Worm (Caenorhabditis elegans) whole organism, young adult: ENCODE results near the gene chpf-1.
A peak's percentile ranks its signal among the peaks of the same experiment; 100 is the strongest.

Experiments
- B0019.2 ChIP-seq: fragments of 200-800 bp; sonication (Bioruptor generic); conservative IDR thresholded peaks from 2 replicates; pipeline ENCODE4 v1.3.6; 2022; ENCODE audit warnings: missing genetic modification reagents, missing genetic modification characterization, missing compliant biosample characterization
- B0336.3 ChIP-seq: fragments of 200-800 bp; sonication (Bioruptor generic); IDR thresholded peaks from 2 replicates; pipeline ENCODE4 v1.3.6; 2022; ENCODE audit warnings: missing genetic modification characterization, missing compliant biosample characterization
- F10E7.11 ChIP-seq: sonication (generic microtip); optimal IDR thresholded peaks from 2 replicates; lab custom pipeline; 2017; ENCODE audit warnings: mild to moderate bottlenecking, missing genetic modification characterization, moderate library complexity, missing compliant biosample characterization
- F23B12.7 ChIP-seq: sonication (generic microtip); optimal IDR thresholded peaks from 2 replicates; lab custom pipeline; 2017; ENCODE audit warnings: missing genetic modification characterization, mild to moderate bottlenecking, missing compliant biosample characterization, antibody characterized with exemption, moderate library complexity; ENCODE audit not compliant: insufficient read depth
- F37B4.10 ChIP-seq: fragments of 200-800 bp; sonication (Bioruptor generic); IDR thresholded peaks from 2 replicates; pipeline ENCODE4 v1.3.6; 2022; ENCODE audit warnings: missing genetic modification characterization, missing compliant biosample characterization
- F57C9.4 ChIP-seq: sonication (generic microtip); optimal IDR thresholded peaks from 2 replicates; lab custom pipeline; 2017; ENCODE audit warnings: mild to moderate bottlenecking, missing genetic modification characterization, missing compliant biosample characterization
- K11D2.4 ChIP-seq: fragments of 200-800 bp; sonication (Bioruptor generic); IDR thresholded peaks from 2 replicates; pipeline ENCODE4 v1.3.6; 2022; ENCODE audit warnings: missing genetic modification reagents, missing genetic modification characterization, missing compliant biosample characterization
- K12H6.12 ChIP-seq: fragments of 200-800 bp; sonication (Bioruptor generic); optimal IDR thresholded peaks from 2 replicates; lab custom pipeline; 2018; ENCODE audit warnings: mild to moderate bottlenecking, missing genetic modification characterization, missing compliant biosample characterization
- Y56A3A.18 ChIP-seq: fragments of 200-800 bp; sonication (Bioruptor generic); IDR thresholded peaks from 2 replicates; pipeline ENCODE4 v1.3.6; 2022; ENCODE audit warnings: missing genetic modification reagents, missing genetic modification characterization, missing compliant biosample characterization
- akir-1 ChIP-seq: fragments of 200-800 bp; sonication (Bioruptor generic); optimal IDR thresholded peaks from 2 replicates; lab custom pipeline; 2018; ENCODE audit warnings: mild to moderate bottlenecking, missing genetic modification characterization, moderate library complexity, missing compliant biosample characterization
- aptf-2 ChIP-seq: fragments of 200-800 bp; sonication (Bioruptor generic); conservative IDR thresholded peaks from 2 replicates; pipeline ENCODE4 v1.3.6; 2022; ENCODE audit warnings: missing genetic modification reagents, missing genetic modification characterization, missing compliant biosample characterization
- atf-7 ChIP-seq: sonication (generic microtip); optimal IDR thresholded peaks from 2 replicates; lab custom pipeline; 2017; ENCODE audit warnings: mild to moderate bottlenecking, missing genetic modification characterization, missing compliant biosample characterization
- athp-1 ChIP-seq: sonication (generic microtip); optimal IDR thresholded peaks from 2 replicates; lab custom pipeline; 2017; ENCODE audit warnings: mild to moderate bottlenecking, missing genetic modification characterization, missing compliant biosample characterization
- attf-6 ChIP-seq: fragments of 200-800 bp; sonication (Bioruptor generic); IDR thresholded peaks from 2 replicates; pipeline ENCODE4 v1.3.6; 2022; ENCODE audit warnings: missing genetic modification reagents, missing genetic modification characterization, missing compliant biosample characterization
- ccch-3 ChIP-seq: fragments of 200-800 bp; sonication (Bioruptor generic); optimal IDR thresholded peaks from 2 replicates; lab custom pipeline; 2018; ENCODE audit warnings: mild to moderate bottlenecking, missing genetic modification characterization, missing compliant biosample characterization
- ceh-100 ChIP-seq: fragments of 200-800 bp; sonication (Bioruptor generic); IDR thresholded peaks from 2 replicates; pipeline ENCODE4 v1.3.6; 2022; ENCODE audit warnings: missing genetic modification reagents, missing genetic modification characterization, missing compliant biosample characterization
- ceh-58 ChIP-seq: fragments of 200-800 bp; sonication (Bioruptor generic); IDR thresholded peaks from 2 replicates; pipeline ENCODE4 v1.3.6; 2022; ENCODE audit warnings: missing genetic modification characterization, missing compliant biosample characterization
- die-1 ChIP-seq: sonication (generic microtip); optimal IDR thresholded peaks from 2 replicates; lab custom pipeline; 2016; ENCODE audit warnings: missing genotype, mild to moderate bottlenecking, missing genetic modification characterization, missing compliant biosample characterization
- dox-1 ChIP-seq: fragments of 200-800 bp; sonication (Bioruptor generic); IDR thresholded peaks from 2 replicates; pipeline ENCODE4 v1.3.6; 2022; ENCODE audit warnings: missing genetic modification reagents, missing genetic modification characterization, missing compliant biosample characterization
- ets-4 ChIP-seq: fragments of 200-800 bp; sonication (Bioruptor generic); optimal IDR thresholded peaks from 2 replicates; lab custom pipeline; 2018; ENCODE audit warnings: mild to moderate bottlenecking, missing genetic modification characterization, missing compliant biosample characterization
- gei-17 ChIP-seq: fragments of 200-800 bp; sonication (Bioruptor generic); optimal IDR thresholded peaks from 2 replicates; lab custom pipeline; 2018; ENCODE audit warnings: mild to moderate bottlenecking, missing genetic modification characterization, missing compliant biosample characterization
- hmg-1.2 ChIP-seq: fragments of 200-800 bp; sonication (Bioruptor generic); IDR thresholded peaks from 2 replicates; pipeline ENCODE4 v1.3.6; 2022; ENCODE audit warnings: missing genetic modification reagents, missing genetic modification characterization, missing compliant biosample characterization
- hrde-1 ChIP-seq: sonication (generic microtip); optimal IDR thresholded peaks from 2 replicates; lab custom pipeline; 2016; ENCODE audit warnings: missing genetic modification characterization, mild to moderate bottlenecking, missing compliant biosample characterization, moderate library complexity, missing genotype, missing genetic modification reagents, borderline replicate concordance
- let-607 ChIP-seq, 2 experiments: fragments of 200-800 bp in 1 of 2; sonication (Bioruptor generic) in 1 of 2; sonication (generic microtip) in 1 of 2; optimal IDR thresholded peaks; 2 replicates each; lab custom pipeline; 2016 to 2018; ENCODE audit warnings: mild to moderate bottlenecking in 2 of 2, missing compliant biosample characterization in 2 of 2, missing genetic modification characterization in 2 of 2, moderate library complexity in 2 of 2, missing genotype in 1 of 2
- lin-54 ChIP-seq: fragments of 200-800 bp; sonication (Bioruptor generic); optimal IDR thresholded peaks from 2 replicates; lab custom pipeline; 2018; ENCODE audit warnings: mild to moderate bottlenecking, missing genetic modification characterization, missing compliant biosample characterization
- lsl-1 ChIP-seq: fragments of 200-800 bp; sonication (Bioruptor generic); optimal IDR thresholded peaks from 2 replicates; lab custom pipeline; 2018; ENCODE audit warnings: mild to moderate bottlenecking, missing genetic modification characterization, moderate library complexity, missing compliant biosample characterization
- madf-6 ChIP-seq: fragments of 200-800 bp; sonication (Bioruptor generic); IDR thresholded peaks from 2 replicates; pipeline ENCODE4 v1.3.6; 2022; ENCODE audit warnings: missing genetic modification reagents, missing genetic modification characterization, missing compliant biosample characterization
- madf-8 ChIP-seq: fragments of 200-800 bp; sonication (Bioruptor generic); conservative IDR thresholded peaks from 2 replicates; pipeline ENCODE4 v1.3.6; 2022; ENCODE audit warnings: missing genetic modification reagents, missing genetic modification characterization, missing compliant biosample characterization
- mcd-1 ChIP-seq: fragments of 200-800 bp; sonication (Bioruptor generic); IDR thresholded peaks from 2 replicates; pipeline ENCODE4 v1.3.6; 2022; ENCODE audit warnings: missing genetic modification reagents, missing genetic modification characterization, missing compliant biosample characterization
- mes-4 ChIP-seq: sonication (generic microtip); optimal IDR thresholded peaks from 2 replicates; lab custom pipeline; 2016; ENCODE audit warnings: missing genotype, missing genetic modification characterization, missing compliant biosample characterization
- nfyb-1 ChIP-seq: fragments of 200-800 bp; sonication (Bioruptor generic); IDR thresholded peaks from 2 replicates; pipeline ENCODE4 v1.3.6; 2022; ENCODE audit warnings: missing genetic modification reagents, missing genetic modification characterization, missing compliant biosample characterization
- pbrm-1 ChIP-seq: fragments of 200-800 bp; sonication (Bioruptor generic); IDR thresholded peaks from 2 replicates; pipeline ENCODE4 v1.3.6; 2022; ENCODE audit warnings: missing genetic modification reagents, missing genetic modification characterization, missing compliant biosample characterization
- rcor-1 ChIP-seq: fragments of 200-800 bp; sonication (Bioruptor generic); IDR thresholded peaks from 2 replicates; pipeline ENCODE4 v1.3.6; 2022; ENCODE audit warnings: missing genetic modification reagents, missing genetic modification characterization, missing compliant biosample characterization
- sdz-38 ChIP-seq: sonication (generic microtip); optimal IDR thresholded peaks from 2 replicates; lab custom pipeline; 2016; ENCODE audit warnings: missing genotype, missing genetic modification characterization, missing compliant biosample characterization
- tbp1 ChIP-seq: fragments of 200-800 bp; sonication (Bioruptor generic); optimal IDR thresholded peaks from 2 replicates; lab custom pipeline; 2018; ENCODE audit warnings: mild to moderate bottlenecking, missing genetic modification characterization, missing compliant biosample characterization
- tlf-1 ChIP-seq: fragments of 200-800 bp; sonication (Bioruptor generic); optimal IDR thresholded peaks from 2 replicates; lab custom pipeline; 2018; ENCODE audit warnings: mild to moderate bottlenecking, missing genetic modification characterization, missing compliant biosample characterization
- zfh-2 ChIP-seq: fragments of 200-800 bp; sonication (Bioruptor generic); conservative IDR thresholded peaks from 2 replicates; pipeline ENCODE4 v1.3.6; 2022; ENCODE audit warnings: missing genetic modification reagents, missing genetic modification characterization, missing compliant biosample characterization
- ztf-28 ChIP-seq: fragments of 200-800 bp; sonication (Bioruptor generic); IDR thresholded peaks from 2 replicates; pipeline ENCODE4 v1.3.6; 2022; ENCODE audit warnings: missing genetic modification reagents, missing genetic modification characterization, missing compliant biosample characterization
- ztf-3 ChIP-seq: fragments of 200-800 bp; sonication (Bioruptor generic); optimal IDR thresholded peaks from 2 replicates; lab custom pipeline; 2018; ENCODE audit warnings: mild to moderate bottlenecking, missing genetic modification characterization, missing compliant biosample characterization
- ztf-6 ChIP-seq: fragments of 200-800 bp; sonication (Bioruptor generic); IDR thresholded peaks from 2 replicates; pipeline ENCODE4 v1.3.6; 2022; ENCODE audit warnings: missing genetic modification reagents, missing genetic modification characterization, missing compliant biosample characterization

chpf-1 gene

DNA sequence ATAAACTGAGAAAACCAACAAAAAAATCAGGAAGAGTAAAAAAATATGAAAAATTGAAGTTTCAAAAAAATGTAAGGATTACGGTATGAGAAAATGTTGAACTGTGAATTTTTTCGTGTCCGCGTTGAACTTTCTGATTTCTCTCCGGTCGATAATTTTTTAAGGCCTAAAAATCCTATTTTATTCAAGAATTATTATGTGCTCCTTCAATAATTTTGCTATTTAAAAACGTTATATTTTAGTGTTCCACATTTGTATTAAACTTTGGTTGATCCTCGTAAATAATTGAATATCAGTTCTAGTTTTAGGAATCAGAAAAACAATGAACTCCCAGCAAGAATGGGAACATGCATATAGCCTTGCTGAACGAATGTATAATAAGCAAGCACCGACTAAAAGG lies 9.3 kb upstream of the chpf-1 start, which contains the start of gene hpo-40:
hpo-40 (plus strand) TSS at position 301 of the 400 bp plus-strand sequence.
- TF ChIP-seq F57C9.4 (no peak), lsl-1 (GFP tag; lab: Kevin White, UChicago) (peak; percentile 34)

ce11 chrV:10212027-10212426 lies 8.7 kb upstream of the chpf-1 start, which contains the start of gene zhit-3:
Gene zhit-3, minus strand, starts transcription at chrV:10212127.
- TF ChIP-seq B0336.3 (GFP tag; lab: Robert Waterston, UW): no peak
- no peak for TF ChIP-seq dox-1 (GFP tag; lab: Robert Waterston, UW)

ce11 chrV:10210244-10210643 lies 7.0 kb upstream of the chpf-1 start, which contains the start of gene tftc-3:
Gene tftc-3, minus strand, starts transcription at chrV:10210344.
- TF ChIP-seq F23B12.7 (tag; lab: Kevin White, UChicago) (no peak), zfh-2 (GFP tag; lab: Robert Waterston, UW) (no peak), ceh-100 (GFP tag; lab: Robert Waterston, UW) (no peak), ccch-3 (GFP tag; lab: Kevin White, UChicago) (no peak), let-607 (tag; optimal IDR thresholded peaks at IDR 0.05; lab: Kevin White, UChicago) (no peak)

- no peak for TF ChIP-seq lin-54 (GFP tag; lab: Kevin White, UChicago)
- 0 out of 2 replicates have a peak, but pooled peaks have one; percentile 24 for TF ChIP-seq madf-6 (GFP tag; lab: Robert Waterston, UW)
- peak; percentile 19 for TF ChIP-seq hrde-1 (tag; lab: Kevin White, UChicago)
- TF ChIP-seq, all 124 proteins: peak for 2
Measured at ce11 chrV:10206502-10206901, 3.2 kb upstream of the chpf-1 start, which contains the start of gene rpc-25. Gene rpc-25, minus strand, starts transcription at chrV:10206602.

DNA sequence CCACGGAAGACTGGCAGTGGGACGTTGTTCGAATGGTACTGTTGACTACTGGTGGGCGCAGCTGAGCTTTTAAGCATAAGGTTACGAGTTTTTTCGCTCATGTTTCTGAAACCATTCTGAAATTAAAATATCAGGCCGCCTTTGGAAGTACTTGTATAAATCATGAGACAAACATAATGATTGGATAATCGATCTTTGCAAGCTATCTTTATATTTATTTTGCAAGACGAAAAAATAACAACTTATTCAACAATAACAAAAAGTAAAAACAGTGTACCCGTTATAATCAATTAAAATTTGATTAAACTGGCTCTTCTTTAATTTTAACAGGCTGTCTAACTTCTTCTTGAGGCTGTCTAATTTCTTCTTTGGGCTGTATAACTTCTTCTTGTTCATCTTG lies 2.2 kb upstream of the chpf-1 start, which contains the start of gene ZK856.16:
ZK856.16 (minus strand) TSS at position 101 of the 400 bp plus-strand sequence.
- TF ChIP-seq rcor-1 (GFP tag; lab: Robert Waterston, UW) (no peak), K12H6.12 (tag; lab: Kevin White, UChicago) (no peak), aptf-2 (GFP tag; lab: Robert Waterston, UW) (no peak), atf-7 (no peak), akir-1 (GFP tag; lab: Kevin White, UChicago) (no peak), mcd-1 (GFP tag; lab: Robert Waterston, UW) (no peak), ceh-58 (GFP tag; lab: Robert Waterston, UW) (no peak), F10E7.11 (no peak), ztf-28 (GFP tag; lab: Robert Waterston, UW) (no peak), mes-4 (no peak), madf-8 (no peak), B0019.2 (no peak), pbrm-1 (GFP tag; lab: Robert Waterston, UW) (no peak), tbp1 (GFP tag; lab: Kevin White, UChicago) (no peak), athp-1 (no peak), ets-4 (no peak), ceh-100 (GFP tag; lab: Robert Waterston, UW) (no peak), nfyb-1 (GFP tag; lab: Robert Waterston, UW) (no peak), ztf-6 (no peak)

ce11 chrV:10204863-10205338 lies 1.6 kb upstream of the chpf-1 start, which contains the start of the genes ZK856.19 and ZK856.11:
Gene ZK856.19, minus strand, starts transcription at chrV:10204913.
Gene ZK856.11, minus strand, starts transcription at chrV:10204938.
- no peak for TF ChIP-seq athp-1
- no peak for TF ChIP-seq K11D2.4
- no peak for TF ChIP-seq ccch-3 (GFP tag; lab: Kevin White, UChicago)
- no peak for TF ChIP-seq F37B4.10 (GFP tag; lab: Robert Waterston, UW)
- TF ChIP-seq die-1: no peak
- TF ChIP-seq tlf-1 (GFP tag; lab: Kevin White, UChicago): no peak
- TF ChIP-seq attf-6 (GFP tag; lab: Robert Waterston, UW): no peak
- TF ChIP-seq sdz-38 (tag; lab: Kevin White, UChicago): no peak
- TF ChIP-seq ztf-3 (GFP tag; lab: Kevin White, UChicago): no peak
- TF ChIP-seq rcor-1 (GFP tag; lab: Robert Waterston, UW): no peak
- TF ChIP-seq Y56A3A.18 (GFP tag; lab: Robert Waterston, UW): no peak
- peak; percentile 32; the same call in 1 of the 2 replicates for TF ChIP-seq hmg-1.2 (GFP tag; lab: Robert Waterston, UW)
- no peak for TF ChIP-seq gei-17 (GFP tag; lab: Kevin White, UChicago)
- TF ChIP-seq F10E7.11: no peak
